Worm (Caenorhabditis elegans): ENCODE measurements around the gene C31C9.6.
"Not testable (repeated sequence)": the region's sequence is repeated elsewhere in the genome, so short reads cannot be mapped to it uniquely, and the experiment has no call there.

The C31C9.6 gene

ce11 chrII:13664993-13665680, 3.2 kb upstream of the C31C9.6 start:
- TF ChIP-seq elt-3 (tag; optimal IDR thresholded peaks at IDR 0.05) (peak in 4 of 6 experiments; percentile 39 to 73 (median 60)), mep-1 (tag; optimal IDR thresholded peaks at IDR 0.05) (no peak), jun-1 (tag; optimal IDR thresholded peaks at IDR 0.05) (peak; percentile 15), nhr-71 (tag; optimal IDR thresholded peaks at IDR 0.05) (peak; percentile 28), nhr-85 (tag) (no peak), fkh-10 (GFP tag; optimal IDR thresholded peaks at IDR 0.05) (no peak), nhr-19 (GFP tag; conservative IDR thresholded peaks at IDR 0.05) (0 out of 2 replicates have a peak, but pooled peaks have one; percentile 4), snu-23 (GFP tag; optimal IDR thresholded peaks at IDR 0.05) (no peak), unc-30 (tag; optimal IDR thresholded peaks at IDR 0.05) (no peak), nhr-20 (tag; optimal IDR thresholded peaks at IDR 0.05) (peak; percentile 32), lsy-2 (tag; optimal IDR thresholded peaks at IDR 0.05) (peak in 1 of 2 experiments; percentile 26), hpl-2 (GFP tag; optimal IDR thresholded peaks at IDR 0.05) (no peak), blmp-1 (tag; optimal IDR thresholded peaks at IDR 0.05) (peak; percentile 20), nhr-76 (tag; optimal IDR thresholded peaks at IDR 0.05) (no peak), nhr-90 (tag; optimal IDR thresholded peaks at IDR 0.05; ENCODE audit: poor library complexity) (no peak), ceh-88 (GFP tag; IDR thresholded peaks at IDR 0.05) (no peak), nhr-12 (tag; optimal IDR thresholded peaks at IDR 0.05) (no peak), elt-2 (tag; optimal IDR thresholded peaks at IDR 0.05) (peak; percentile 92), tlp-1 (tag; optimal IDR thresholded peaks at IDR 0.05) (peak; percentile 53), pag-3 (tag; optimal IDR thresholded peaks at IDR 0.05; ENCODE audit: borderline replicate concordance, insufficient read depth) (no peak), lin-35 (GFP tag; optimal IDR thresholded peaks at IDR 0.05) (peak in 1 of 2 experiments; percentile 8), irx-1 (tag; optimal IDR thresholded peaks at IDR 0.05) (no peak), lin-14 (GFP tag; optimal IDR thresholded peaks at IDR 0.05) (peak; percentile 35), ztf-11 (tag; optimal IDR thresholded peaks at IDR 0.05) (no peak), tbx-2 (tag; optimal IDR thresholded peaks at IDR 0.05) (no peak)

- no peak for TF ChIP-seq dsc-1 (tag; optimal IDR thresholded peaks at IDR 0.05)
- TF ChIP-seq aha-1 (tag; optimal IDR thresholded peaks at IDR 0.05) = no peak
- peak; percentile 17 for TF ChIP-seq nhr-90 (tag; optimal IDR thresholded peaks at IDR 0.05; ENCODE audit: poor library complexity)
- no peak for TF ChIP-seq ama-1 (optimal IDR thresholded peaks at IDR 0.05)
- TF ChIP-seq nhr-71 (tag; optimal IDR thresholded peaks at IDR 0.05) = peak; percentile 39
- peak; percentile 72 for TF ChIP-seq elt-2 (tag; optimal IDR thresholded peaks at IDR 0.05)
- TF ChIP-seq lin-14 (GFP tag; optimal IDR thresholded peaks at IDR 0.05) = peak; percentile 3
- TF ChIP-seq mab-9 (GFP tag; IDR thresholded peaks at IDR 0.05) = no peak
- TF ChIP-seq blmp-1 (tag; optimal IDR thresholded peaks at IDR 0.05) = peak; percentile 50
- peak in 1 of 2 experiments; percentile 38 for TF ChIP-seq lin-35 (GFP tag; optimal IDR thresholded peaks at IDR 0.05)
- TF ChIP-seq ces-1 (GFP tag; optimal IDR thresholded peaks at IDR 0.05) = no peak
- TF ChIP-seq alr-1 (tag; optimal IDR thresholded peaks at IDR 0.05; ENCODE audit: borderline replicate concordance) = no peak
- peak in 1 of 2 experiments; percentile 78 for TF ChIP-seq lsy-2 (tag; optimal IDR thresholded peaks at IDR 0.05)
- peak; percentile 39 for TF ChIP-seq nhr-20 (tag; optimal IDR thresholded peaks at IDR 0.05)
- TF ChIP-seq unc-98 (GFP tag; IDR thresholded peaks at IDR 0.05) = no peak
- TF ChIP-seq efl-1 (optimal IDR thresholded peaks at IDR 0.05) = no peak
- TF ChIP-seq efl-1 (GFP tag; optimal IDR thresholded peaks at IDR 0.05 in 1 of 2) = peak in 1 of 2 experiments; percentile 53
- peak in 2 of 6 experiments; percentile 47 to 77 for TF ChIP-seq elt-3 (tag; optimal IDR thresholded peaks at IDR 0.05)
These were observed 2.5 kb upstream of the C31C9.6 start for ce11 chrII:13664416-13664815.

ce11 chrII:13654723-13655122, 7.2 kb downstream of the C31C9.6 start, which contains the start of gene C31C9.9:
TSS of gene C31C9.9 (plus strand) at chrII:13655023.
- not testable (repeated sequence) for TF ChIP-seq grh-1 (GFP tag; IDR thresholded peaks at IDR 0.05); nhr-84 (tag; optimal IDR thresholded peaks at IDR 0.05); unc-86 (tag; optimal IDR thresholded peaks at IDR 0.05)
